Worm (Caenorhabditis elegans) whole organism, L4 larva: ENCODE results near the gene melo-1.

Source experiments
- aha-1 ChIP-seq: fragments of 150-350 bp; peaks from one replicate; lab custom pipeline; 2014; ENCODE audit warnings: missing biosample characterization, missing genetic modification characterization
- ama-1 ChIP-seq: fragments of 150-350 bp; optimal IDR thresholded peaks from 2 replicates; lab custom pipeline; 2014; ENCODE audit warnings: inconsistent platforms, mixed read lengths
- ces-1 ChIP-seq: fragments of 150-350 bp; sonication (generic microtip); optimal IDR thresholded peaks from 4 replicates; lab custom pipeline; 2014; ENCODE audit warnings: missing biosample characterization, missing genetic modification reagents, missing genetic modification characterization
- lin-39 ChIP-seq: fragments of 150-350 bp; optimal IDR thresholded peaks from 2 replicates; lab custom pipeline; 2014; ENCODE audit warnings: missing biosample characterization, missing genetic modification reagents, missing genetic modification characterization
- nhr-10 ChIP-seq: fragments of 150-350 bp; optimal IDR thresholded peaks from 2 replicates; lab custom pipeline; 2014; ENCODE audit warnings: missing biosample characterization, missing genetic modification characterization
- nhr-11 ChIP-seq: fragments of 150-350 bp; optimal IDR thresholded peaks from 2 replicates; lab custom pipeline; 2014; ENCODE audit warnings: missing biosample characterization, missing genetic modification characterization
- pqm-1 ChIP-seq: sonication (generic microtip); optimal IDR thresholded peaks from 2 replicates; lab custom pipeline; 2017; ENCODE audit warnings: missing biosample characterization, missing genetic modification characterization
- snpc-4 ChIP-seq: fragments of 150-350 bp; optimal IDR thresholded peaks from 2 replicates; lab custom pipeline; 2014; ENCODE audit warnings: missing biosample characterization, missing genetic modification characterization
- unc-62 ChIP-seq, 3 experiments: fragments of 150-350 bp in 1 of 3; sonication (generic microtip); optimal IDR thresholded peaks in 2 of 3; peaks in 1 of 3; 1 replicate in 1 of 3; 2 replicates in 2 of 3; lab custom pipeline; 2014 to 2017; ENCODE audit warnings: missing biosample characterization in 3 of 3, missing genetic modification characterization in 3 of 3, missing genetic modification reagents in 3 of 3, missing genotype in 1 of 3

DNA sequence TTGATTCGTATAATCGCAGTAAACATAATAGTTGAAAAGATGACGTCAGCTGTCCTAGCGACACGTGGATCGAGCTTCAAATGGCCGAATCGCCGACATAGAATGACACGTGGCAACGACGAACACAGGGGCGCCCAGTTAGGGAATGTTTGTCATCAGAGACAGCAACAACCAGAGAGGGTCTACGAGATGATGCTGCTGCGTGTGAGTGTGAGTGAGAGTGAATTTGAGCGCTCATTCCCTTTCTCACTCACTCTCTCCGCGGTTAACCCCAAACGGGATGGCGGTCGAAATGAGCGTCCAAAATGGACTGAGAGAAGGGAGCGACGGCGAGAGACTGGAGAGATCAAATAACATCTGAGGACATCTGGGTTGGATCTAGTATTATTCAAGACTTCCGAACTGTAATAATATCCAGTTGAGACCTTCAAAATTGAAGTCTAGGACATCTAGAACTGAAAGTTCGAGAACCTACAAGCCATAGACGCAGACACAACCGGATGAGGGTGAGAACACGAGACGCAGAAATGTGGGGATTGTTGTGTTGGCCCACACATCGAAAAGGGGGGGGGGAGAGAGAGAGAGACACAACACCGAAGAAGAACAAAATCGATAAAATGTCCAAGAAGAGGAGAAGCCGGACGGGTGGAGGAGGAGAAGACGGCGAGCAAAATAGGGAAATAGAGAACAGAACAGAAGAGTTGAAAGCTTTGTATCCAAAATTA is 7.2 kb downstream of the melo-1 start:
- TF ChIP-seq lin-39 (tag; lab: Kevin White, UChicago) (no peak), ama-1 (lab: Kevin White, UChicago) (peak; percentile 71), pqm-1 (tag; lab: Kevin White, UChicago) (no peak), unc-62 (GFP tag; optimal IDR thresholded peaks at IDR 0.05 in 1 of 2; lab: Kevin White, UChicago) (peak in 1 of 2 experiments; percentile 69), unc-62 (tag; optimal IDR thresholded peaks at IDR 0.05; lab: Kevin White, UChicago) (no peak), ces-1 (GFP tag; lab: Kevin White, UChicago) (no peak), nhr-11 (peak; percentile 22), aha-1 (tag; lab: Kevin White, UChicago) (peak; percentile 99), snpc-4 (tag; lab: Kevin White, UChicago) (no peak), nhr-10 (no peak)
